Worm (Caenorhabditis elegans): ENCODE data around the gene T10B5.8.

Gene T10B5.8

DNA sequence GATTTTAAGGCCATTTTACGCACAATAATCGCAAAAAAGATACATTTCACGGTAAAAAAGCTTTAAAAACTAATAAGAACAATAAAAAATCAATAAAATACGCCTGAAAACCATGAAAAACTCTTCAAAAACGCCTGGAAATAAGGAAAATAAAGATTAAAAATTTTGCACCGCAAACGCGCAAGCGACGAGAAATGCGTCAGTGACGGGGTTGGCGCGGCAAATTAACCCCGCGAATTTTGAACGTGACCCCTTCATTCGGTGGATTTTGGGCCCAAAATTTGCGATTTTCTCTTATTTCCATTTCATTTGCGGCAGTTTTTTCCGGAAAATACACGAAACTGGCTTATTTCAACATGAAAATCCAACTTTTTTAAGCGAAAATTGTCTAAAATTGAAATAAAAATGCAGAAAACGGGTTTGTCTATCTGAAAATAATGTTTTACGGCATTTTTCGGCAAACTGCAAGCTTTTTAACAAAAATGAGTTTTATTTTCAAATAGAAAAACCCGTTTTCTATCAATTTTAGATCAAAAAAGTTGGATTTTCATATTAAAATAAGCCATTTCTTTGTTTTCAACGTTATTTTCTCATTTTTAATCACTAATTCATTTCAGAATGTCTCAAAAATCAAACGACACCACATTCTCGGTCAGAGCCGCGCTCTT is 26.9 kb downstream of the T10B5.8 start, which contains the start of gene knl-3 (continued):
- no peak for TF ChIP-seq ceh-58 (GFP tag; IDR thresholded peaks at IDR 0.05)
- peak; percentile 42 for TF ChIP-seq nhr-80 (tag; optimal IDR thresholded peaks at IDR 0.05)
- TF ChIP-seq lin-35 (GFP tag; optimal IDR thresholded peaks at IDR 0.05) = peak; percentile 88 to 94 (median 94)
- no peak for TF ChIP-seq lsy-27 (tag; optimal IDR thresholded peaks at IDR 0.05; ENCODE audit: borderline replicate concordance, insufficient read depth)
- TF ChIP-seq him-1 (tag; optimal IDR thresholded peaks at IDR 0.05) = peak; percentile 68
- peak; percentile 78 for TF ChIP-seq ceh-27 (GFP tag; optimal IDR thresholded peaks at IDR 0.05)
- TF ChIP-seq B0019.2 (GFP tag; conservative IDR thresholded peaks at IDR 0.05) = peak; percentile 79
- peak; percentile 93 for TF ChIP-seq pbrm-1 (GFP tag; IDR thresholded peaks at IDR 0.05)
- peak; percentile 7 for TF ChIP-seq mes-4 (tag; optimal IDR thresholded peaks at IDR 0.05)
- peak; percentile 84 for TF ChIP-seq F33H1.4 (GFP tag; IDR thresholded peaks at IDR 0.05)
- peak; percentile 92 for TF ChIP-seq tlf-1 (GFP tag; optimal IDR thresholded peaks at IDR 0.05)
- peak; percentile 85 for TF ChIP-seq lsl-1 (GFP tag; optimal IDR thresholded peaks at IDR 0.05)
- TF ChIP-seq madf-10 (tag; optimal IDR thresholded peaks at IDR 0.05) = peak; percentile 58
- TF ChIP-seq ama-1 (optimal IDR thresholded peaks at IDR 0.05) = no peak
- no peak for TF ChIP-seq ama-1 (GFP tag; optimal IDR thresholded peaks at IDR 0.05)
- TF ChIP-seq F57A8.1 (GFP tag; optimal IDR thresholded peaks at IDR 0.05) = no peak
- peak; percentile 95 for TF ChIP-seq D2030.7 (GFP tag; IDR thresholded peaks at IDR 0.05)
- no peak for TF ChIP-seq cebp-2 (GFP tag; IDR thresholded peaks at IDR 0.05)
- TF ChIP-seq attf-3 (GFP tag; conservative IDR thresholded peaks at IDR 0.05) = peak; percentile 73
- no peak for TF ChIP-seq nhr-179 (tag; optimal IDR thresholded peaks at IDR 0.05)
- TF ChIP-seq bed-1 (GFP tag; IDR thresholded peaks at IDR 0.05) = no peak
- TF ChIP-seq Y67H2A.10 (GFP tag; conservative IDR thresholded peaks at IDR 0.05) = peak; percentile 75
- no peak for TF ChIP-seq nfya-2 (GFP tag; IDR thresholded peaks at IDR 0.05)
- no peak for TF ChIP-seq hlh-12 (tag; optimal IDR thresholded peaks at IDR 0.05)
- no peak for TF ChIP-seq ceh-40 (GFP tag; IDR thresholded peaks at IDR 0.05)
- TF ChIP-seq ztf-28 (GFP tag; IDR thresholded peaks at IDR 0.05) = peak; percentile 83
- no peak for TF ChIP-seq akir-1 (GFP tag; optimal IDR thresholded peaks at IDR 0.05)
- no peak for TF ChIP-seq unc-62 (GFP tag; optimal IDR thresholded peaks at IDR 0.05)
- TF ChIP-seq egrh-3 (GFP tag; IDR thresholded peaks at IDR 0.05) = peak; percentile 42; the same call in 1 of the 2 replicates
- peak; percentile 91 for TF ChIP-seq C17E4.6 (GFP tag; IDR thresholded peaks at IDR 0.05)
- peak; percentile 95 for TF ChIP-seq ekl-4 (GFP tag; IDR thresholded peaks at IDR 0.05)
- peak; percentile 72 for TF ChIP-seq tbp1 (GFP tag; optimal IDR thresholded peaks at IDR 0.05)
- peak; percentile 13 for TF ChIP-seq mxl-1 (tag; optimal IDR thresholded peaks at IDR 0.05)
- no peak for TF ChIP-seq T07F8.4 (tag; optimal IDR thresholded peaks at IDR 0.05)
- TF ChIP-seq ztf-3 (GFP tag; optimal IDR thresholded peaks at IDR 0.05) = no peak
- TF ChIP-seq somi-1 (GFP tag; optimal IDR thresholded peaks at IDR 0.05) = peak; percentile 35
- TF ChIP-seq F22D6.2 (tag; optimal IDR thresholded peaks at IDR 0.05) = no peak
- TF ChIP-seq atf-7 (tag; optimal IDR thresholded peaks at IDR 0.05) = peak; percentile 67
- TF ChIP-seq lag-1 (GFP tag; IDR thresholded peaks at IDR 0.05) = no peak
- TF ChIP-seq die-1 (tag; optimal IDR thresholded peaks at IDR 0.05) = peak; percentile 13
- TF ChIP-seq attf-5 (GFP tag; optimal IDR thresholded peaks at IDR 0.05) = peak; percentile 96

Measured in whole organism, young adult.